Worm (Caenorhabditis elegans) whole organism, dauer: Measurements from ENCODE around the gene sru-48.

ENCODE experiments used
- unc-62 ChIP-seq: sonication (generic microtip); optimal IDR thresholded peaks from 2 replicates; lab custom pipeline; 2017; ENCODE audit warnings: missing biosample characterization, missing genetic modification reagents, missing genetic modification characterization

The sru-48 gene

DNA sequence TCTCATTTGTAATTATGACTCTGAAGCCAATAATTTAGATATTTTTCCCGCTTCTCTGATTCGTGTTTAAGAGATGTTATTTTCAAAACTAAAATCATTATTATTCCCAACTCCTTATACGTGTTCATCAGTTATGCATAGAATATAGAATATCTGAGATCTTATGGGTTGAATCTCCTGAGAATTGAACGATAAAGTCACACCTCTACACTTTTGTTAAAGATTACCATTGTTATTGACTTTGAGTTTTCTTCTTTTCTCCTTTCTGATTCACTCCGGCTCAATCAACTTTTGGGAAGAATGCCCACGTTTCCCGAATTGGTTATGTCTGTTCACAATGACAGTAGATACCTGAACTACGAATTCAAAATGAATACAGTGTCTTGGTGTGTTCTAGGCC lies at the start of gene sru-48:
Gene sru-48 (plus strand): TSS at position 301 of the 400 bp plus-strand sequence.
- TF ChIP-seq unc-62 (GFP tag; lab: Kevin White, UChicago) = no peak

- no peak for TF ChIP-seq unc-62 (GFP tag; lab: Kevin White, UChicago)
Observed at ce11 chrX:5131760-5132159, 48.2 kb upstream of the sru-48 start.

- no peak for TF ChIP-seq unc-62 (GFP tag; lab: Kevin White, UChicago)
Observed at ce11 chrX:5133980-5134379, 46.0 kb upstream of the sru-48 start, which contains the start of gene tbc-7. Gene tbc-7 (plus strand): TSS chrX:5134280.

DNA sequence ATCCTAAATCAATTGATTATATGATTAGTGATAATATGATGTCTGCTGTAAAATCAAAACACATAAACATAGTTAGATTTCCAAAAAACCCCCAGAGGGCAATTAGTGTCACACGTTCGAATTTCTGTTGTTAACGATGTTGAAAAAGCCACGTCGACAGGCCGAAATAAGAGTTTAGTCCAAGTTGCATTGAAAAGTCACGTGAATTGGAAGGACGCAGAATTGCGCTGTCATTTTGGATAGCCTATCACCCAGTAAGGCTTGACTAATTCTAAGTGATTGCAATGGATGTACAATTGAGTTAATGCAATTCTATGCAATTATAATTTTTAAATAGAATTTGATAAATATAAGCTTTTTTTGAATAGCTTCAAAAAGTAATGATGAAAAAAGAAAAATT lies 44.4 kb upstream of the sru-48 start:
- TF ChIP-seq unc-62 (GFP tag; lab: Kevin White, UChicago) = no peak

- TF ChIP-seq unc-62 (GFP tag; lab: Kevin White, UChicago) = no peak
Observed at ce11 chrX:5137716-5138470, 42.1 kb upstream of the sru-48 start.

DNA sequence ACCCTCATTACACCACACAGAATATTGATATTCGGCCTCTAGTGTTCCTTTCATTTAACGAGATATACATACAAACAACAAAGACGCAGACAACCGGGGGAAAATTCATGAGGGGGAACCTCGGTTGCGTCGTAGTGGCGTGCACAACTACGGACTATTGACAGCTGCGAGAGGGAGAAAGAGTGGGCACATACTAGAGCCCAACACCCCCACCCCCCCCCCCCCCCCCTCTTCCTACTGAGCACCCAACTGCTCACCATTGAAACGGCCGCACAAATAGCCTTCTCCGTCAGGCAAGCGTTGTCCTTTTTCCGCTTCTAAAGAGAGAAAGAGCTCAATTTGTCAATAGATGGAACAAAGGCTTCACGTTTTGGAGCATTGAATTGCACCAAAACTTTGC lies 39.8 kb upstream of the sru-48 start:
- TF ChIP-seq unc-62 (GFP tag; lab: Kevin White, UChicago) = no peak

DNA sequence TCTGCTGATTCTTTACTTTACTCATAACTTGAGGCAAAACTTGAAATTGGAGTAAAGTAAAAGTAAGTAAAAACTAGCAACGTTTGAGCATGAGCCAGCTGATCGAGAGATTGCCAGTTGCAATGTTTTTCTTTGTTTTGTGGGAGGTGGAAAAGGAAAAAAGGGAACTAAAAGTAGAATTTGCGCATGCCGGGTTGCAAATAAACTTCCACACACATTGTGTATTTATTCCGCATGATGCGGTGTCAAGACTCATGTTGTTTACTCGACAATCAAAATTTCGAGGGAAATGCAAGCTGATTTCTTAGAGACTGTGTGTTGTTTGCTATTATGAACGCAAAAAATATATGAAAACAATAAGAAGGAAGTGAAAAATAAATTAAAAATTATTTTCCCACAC lies 37.6 kb upstream of the sru-48 start:
- TF ChIP-seq unc-62 (GFP tag; lab: Kevin White, UChicago) = no peak

ce11 chrX:5147918-5148317 lies 32.1 kb upstream of the sru-48 start, which contains the start of gene C31H2.14:
Gene C31H2.14 (plus strand): TSS chrX:5148218.
- no peak for TF ChIP-seq unc-62 (GFP tag; lab: Kevin White, UChicago)

DNA sequence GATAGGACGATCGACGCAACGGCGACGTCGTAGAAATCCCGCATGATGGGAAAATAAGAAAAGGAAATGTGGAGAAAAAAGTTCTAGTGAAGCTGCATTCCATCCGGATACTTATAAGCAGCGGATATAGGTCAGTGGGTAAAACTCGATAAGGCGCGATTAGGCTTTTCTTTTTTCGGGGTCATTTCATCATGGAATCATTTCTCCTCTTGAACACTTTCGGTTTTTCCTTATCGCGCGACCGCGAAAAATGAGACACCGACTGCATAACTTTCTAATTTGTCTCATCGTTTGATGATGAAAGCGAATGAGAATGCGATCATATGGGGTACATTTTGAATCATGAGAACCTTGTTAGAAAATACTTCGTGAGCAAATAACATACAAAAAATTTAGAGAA lies 29.6 kb upstream of the sru-48 start, which contains the start of gene dpy-8:
Gene dpy-8 (minus strand): TSS at position 88 of the 400 bp plus-strand sequence.
- TF ChIP-seq unc-62 (GFP tag; lab: Kevin White, UChicago) = no peak

ce11 chrX:5151403-5151802 lies 28.6 kb upstream of the sru-48 start:
- no peak for TF ChIP-seq unc-62 (GFP tag; lab: Kevin White, UChicago)

DNA sequence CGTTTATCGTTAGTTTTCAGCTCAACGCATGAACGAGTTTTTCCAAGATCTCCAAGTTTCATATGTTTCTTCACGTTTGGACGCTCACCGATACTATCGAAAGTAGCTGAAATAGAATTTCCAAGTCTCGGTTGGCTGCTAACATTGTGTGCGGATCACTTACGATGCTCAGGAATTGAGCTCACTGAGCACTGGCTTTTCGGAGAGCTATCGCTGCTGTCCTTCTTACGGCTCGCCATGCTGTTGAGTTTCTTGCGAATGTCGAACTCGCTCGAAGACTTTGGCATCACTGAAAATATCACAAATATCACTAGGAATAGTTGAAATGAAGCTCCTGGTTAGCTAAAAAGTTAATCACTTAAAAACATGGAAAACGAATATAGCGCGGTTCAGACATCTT lies 28.1 kb upstream of the sru-48 start:
- TF ChIP-seq unc-62 (GFP tag; lab: Kevin White, UChicago) = no peak

- TF ChIP-seq unc-62 (GFP tag; lab: Kevin White, UChicago) = no peak
Observed at ce11 chrX:5152931-5153330, 27.0 kb upstream of the sru-48 start.

ce11 chrX:5154278-5154677 lies 25.7 kb upstream of the sru-48 start, which contains the start of gene C31H2.3:
Gene C31H2.3 (minus strand): TSS chrX:5154378.
- TF ChIP-seq unc-62 (GFP tag; lab: Kevin White, UChicago) = no peak

DNA sequence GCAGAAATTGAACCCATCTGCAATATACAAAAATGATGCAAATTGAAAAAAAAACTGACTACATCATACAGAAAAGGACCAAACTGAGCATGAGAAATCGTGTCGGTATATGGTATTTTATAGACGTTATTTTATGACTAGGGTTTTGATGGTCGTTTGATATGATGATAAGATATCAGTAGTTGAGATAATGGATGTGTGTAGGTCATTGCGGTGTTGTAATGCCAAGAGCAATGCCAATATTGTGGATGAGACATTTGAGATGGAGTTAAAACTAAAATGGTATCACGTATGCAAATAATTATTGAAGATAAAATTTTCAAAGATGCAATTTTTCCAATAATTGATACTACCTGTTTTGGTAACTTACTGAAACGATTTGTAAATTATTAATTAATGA lies 20.3 kb upstream of the sru-48 start, which contains the start of gene C31H2.4:
Gene C31H2.4 (minus strand): TSS at position 19 of the 400 bp plus-strand sequence.
- TF ChIP-seq unc-62 (GFP tag; lab: Kevin White, UChicago) = no peak

DNA sequence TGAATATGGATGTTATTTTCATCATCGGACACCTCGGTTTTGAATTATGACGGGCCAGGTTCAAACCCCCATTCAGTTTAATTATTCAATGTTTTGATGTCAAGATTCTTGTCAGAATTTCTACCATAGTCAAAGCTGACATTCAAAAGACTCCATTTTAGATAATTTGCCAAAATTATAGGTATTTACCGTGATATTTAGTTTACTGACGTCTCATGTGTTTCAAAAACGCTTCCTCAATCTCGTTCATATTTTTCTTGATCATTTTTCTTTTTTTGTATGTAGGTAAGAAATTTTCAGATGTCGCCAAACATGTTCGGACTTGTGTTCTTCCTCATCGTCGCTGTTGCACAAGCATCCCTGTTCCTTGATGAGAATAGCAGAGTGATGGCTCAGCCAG lies 17.2 kb upstream of the sru-48 start, which contains the start of gene EGAP5.1:
Gene EGAP5.1 (plus strand): TSS at position 301 of the 400 bp plus-strand sequence.
- no peak for TF ChIP-seq unc-62 (GFP tag; lab: Kevin White, UChicago)

- TF ChIP-seq unc-62 (GFP tag; lab: Kevin White, UChicago) = no peak
Observed at ce11 chrX:5164054-5164453, 15.9 kb upstream of the sru-48 start.

ce11 chrX:5165037-5165436 lies 14.9 kb upstream of the sru-48 start, which contains the start of gene mans-3:
Gene mans-3 (plus strand): TSS chrX:5165395.
- TF ChIP-seq unc-62 (GFP tag; lab: Kevin White, UChicago) = no peak
